Fruit fly (Drosophila melanogaster) whole organism, pupa: Measurements from ENCODE around the gene Phae1.

Experiments used
- CG15710 ChIP-seq: fragments of 200-800 bp; sonication (Bioruptor generic); optimal IDR thresholded peaks from 2 replicates; lab custom pipeline; 2018; ENCODE audit warnings: missing biosample characterization, mild to moderate bottlenecking, missing genetic modification characterization, moderate library complexity
- CG17806 ChIP-seq: fragments of 200-800 bp; sonication (Bioruptor generic); optimal IDR thresholded peaks from 2 replicates; lab custom pipeline; 2018; ENCODE audit warnings: missing biosample characterization, mild to moderate bottlenecking, missing genetic modification characterization, moderate library complexity
- CG32121 ChIP-seq: fragments of 200-800 bp; sonication (Bioruptor generic); IDR thresholded peaks from 2 replicates; pipeline ENCODE4 v1.3.6; 2022; ENCODE audit warnings: missing biosample characterization, missing genetic modification characterization
- CG34367 ChIP-seq: fragments of 200-800 bp; sonication (Bioruptor generic); optimal IDR thresholded peaks from 2 replicates; lab custom pipeline; 2018; ENCODE audit warnings: missing biosample characterization, mild to moderate bottlenecking, missing genetic modification characterization
- CG4496 ChIP-seq: fragments of 200-800 bp; sonication (Bioruptor generic); IDR thresholded peaks from 3 replicates; pipeline ENCODE4 v1.3.6; 2022; ENCODE audit warnings: missing biosample characterization, missing genetic modification characterization
- CG8159 ChIP-seq: fragments of 200-800 bp; sonication (Bioruptor generic); optimal IDR thresholded peaks from 3 replicates; lab custom pipeline; 2018; ENCODE audit warnings: missing biosample characterization, mild to moderate bottlenecking, missing genetic modification characterization, moderate library complexity
- Ets98B ChIP-seq: fragments of 200-800 bp; sonication (Bioruptor generic); IDR thresholded peaks from 2 replicates; pipeline ENCODE4 v1.3.6; 2022; ENCODE audit warnings: missing biosample characterization, missing genetic modification characterization
- Pif1A ChIP-seq: fragments of 200-800 bp; sonication (Bioruptor generic); optimal IDR thresholded peaks from 3 replicates; lab custom pipeline; 2016; ENCODE audit warnings: missing biosample characterization, missing genetic modification characterization
- fd96Ca ChIP-seq: fragments of 200-800 bp; sonication (Bioruptor generic); IDR thresholded peaks from 3 replicates; pipeline ENCODE4 v1.3.6; 2022; ENCODE audit warnings: missing biosample characterization, missing genetic modification characterization

dm6 chr2L:12110810-12111209 lies 1.6 kb downstream of the Phae1 start, which contains the start of gene Phae2:
- TF ChIP-seq fd96Ca (GFP tag; lab: Robert Waterston, UW) (no peak), CG32121 (no peak), CG34367 (no peak), CG17806 (tag; lab: Kevin White, UChicago) (no peak), CG15710 (tag; lab: Kevin White, UChicago) (no peak), Pif1A (GFP tag; lab: Kevin White, UChicago) (no peak), CG8159 (tag; lab: Kevin White, UChicago) (no peak), CG4496 (GFP tag; lab: Robert Waterston, UW) (no peak), Ets98B (GFP tag; lab: Robert Waterston, UW) (no peak)
